Fruit fly (Drosophila melanogaster) whole organism, wandering third instar larva: ENCODE data around the gene CG15169.

Experiments used
- CG9705 ChIP-seq: fragments of 200-800 bp; sonication (Bioruptor generic); optimal IDR thresholded peaks from 2 replicates; lab custom pipeline; 2018; ENCODE audit warnings: missing biosample characterization, mild to moderate bottlenecking, missing genetic modification characterization
- CrebA ChIP-seq: fragments of 200-800 bp; sonication (Bioruptor generic); optimal IDR thresholded peaks from 2 replicates; lab custom pipeline; 2016; ENCODE audit warnings: missing biosample characterization, mild to moderate bottlenecking, missing genetic modification characterization, borderline replicate concordance
- Dfd ChIP-seq: fragments of >200 bp; optimal IDR thresholded peaks from 2 replicates; lab custom pipeline; 2017; ENCODE audit warnings: missing biosample characterization, missing genetic modification characterization
- Dif ChIP-seq: fragments of 200-275, 200-300 bp; sonication (Bioruptor generic); optimal IDR thresholded peaks from 2 replicates; lab custom pipeline; 2018; ENCODE audit warnings: missing biosample characterization, missing genetic modification characterization; ENCODE audit not compliant: partially characterized antibody
- HLH106 ChIP-seq: fragments of 200-800 bp; optimal IDR thresholded peaks from 3 replicates; lab custom pipeline; 2019; ENCODE audit warnings: missing biosample characterization, mild to moderate bottlenecking, missing genetic modification characterization, moderate library complexity
- Hnf4 ChIP-seq: fragments of 200-800 bp; sonication (Bioruptor generic); optimal IDR thresholded peaks from 2 replicates; lab custom pipeline; 2016; ENCODE audit warnings: missing biosample characterization, mild to moderate bottlenecking, missing genetic modification characterization
- Hr78 ChIP-seq: fragments of >200 bp; optimal IDR thresholded peaks from 2 replicates; lab custom pipeline; 2017; ENCODE audit warnings: missing biosample characterization, missing genetic modification characterization
- Jra ChIP-seq: sonication (Bioruptor generic); optimal IDR thresholded peaks from 2 replicates; lab custom pipeline; 2016; ENCODE audit warnings: missing biosample characterization, missing genetic modification characterization
- Mio ChIP-seq: sonication (Bioruptor generic); optimal IDR thresholded peaks from 2 replicates; lab custom pipeline; 2016; ENCODE audit warnings: missing biosample characterization, missing genetic modification characterization
- Myc ChIP-seq: fragments of >200 bp; optimal IDR thresholded peaks from 2 replicates; lab custom pipeline; 2017
- N ChIP-seq: fragments of >200 bp; optimal IDR thresholded peaks from 2 replicates; lab custom pipeline; 2018; ENCODE audit warnings: missing biosample characterization, missing external identifiers, missing genetic modification characterization
- OdsH ChIP-seq: fragments of 200-800 bp; sonication (Bioruptor generic); optimal IDR thresholded peaks from 2 replicates; lab custom pipeline; 2016; ENCODE audit warnings: missing biosample characterization, mild to moderate bottlenecking, missing genetic modification characterization
- Rel ChIP-seq, 2 experiments: fragments of 200-800 bp; sonication (Bioruptor generic) in 1 of 2; optimal IDR thresholded peaks; 2 replicates in 1 of 2; 3 replicates in 1 of 2; lab custom pipeline; 2016 to 2019; ENCODE audit warnings: mild to moderate bottlenecking in 2 of 2, missing biosample characterization in 2 of 2, missing genetic modification characterization in 2 of 2, moderate library complexity in 1 of 2
- Sp1 ChIP-seq: fragments of 200-800 bp; sonication (Bioruptor generic); optimal IDR thresholded peaks from 3 replicates; lab custom pipeline; 2019; ENCODE audit warnings: missing biosample characterization, mild to moderate bottlenecking, missing genetic modification characterization, moderate library complexity
- Vsx2 ChIP-seq: fragments of 200-300, 225-300 bp; sonication (Bioruptor generic); optimal IDR thresholded peaks from 2 replicates; lab custom pipeline; 2018; ENCODE audit warnings: missing biosample characterization, missing genetic modification characterization; ENCODE audit not compliant: partially characterized antibody
- br ChIP-seq: fragments of 200-800 bp; sonication (Bioruptor generic); optimal IDR thresholded peaks from 2 replicates; lab custom pipeline; 2016; ENCODE audit warnings: missing biosample characterization, missing genetic modification characterization
- brk ChIP-seq: fragments of 200-800 bp; sonication (Bioruptor generic); optimal IDR thresholded peaks from 2 replicates; lab custom pipeline; 2016; ENCODE audit warnings: missing biosample characterization, mild to moderate bottlenecking, missing genetic modification characterization
- dl ChIP-seq, 2 experiments: fragments of 175-275, 200-275 bp in 1 of 2; fragments of 200-275 bp in 1 of 2; sonication (Bioruptor generic); optimal IDR thresholded peaks; lab custom pipeline; 2018; ENCODE audit warnings: mild to moderate bottlenecking in 2 of 2, missing biosample characterization in 2 of 2, missing genetic modification characterization in 2 of 2, moderate library complexity in 2 of 2; ENCODE audit not compliant: partially characterized antibody in 2 of 2, insufficient read depth in 1 of 2
- dmrt93B ChIP-seq: fragments of 200-800 bp; sonication (Bioruptor generic); optimal IDR thresholded peaks from 2 replicates; lab custom pipeline; 2018; ENCODE audit warnings: missing biosample characterization, mild to moderate bottlenecking, missing genetic modification characterization
- dsf ChIP-seq: sonication (Bioruptor generic); optimal IDR thresholded peaks from 2 replicates; lab custom pipeline; 2016; ENCODE audit warnings: missing biosample characterization, missing genetic modification characterization, borderline replicate concordance
- ey ChIP-seq: fragments of 200-800 bp; sonication (Bioruptor generic); optimal IDR thresholded peaks from 2 replicates; lab custom pipeline; 2016; ENCODE audit warnings: missing biosample characterization, missing genetic modification characterization
- foxo ChIP-seq, 2 experiments: fragments of 200-800 bp; sonication (Bioruptor generic); optimal IDR thresholded peaks; 2 replicates in 1 of 2; 3 replicates in 1 of 2; lab custom pipeline; 2016 to 2017; ENCODE audit warnings: missing biosample characterization in 2 of 2, missing genetic modification characterization in 2 of 2
- fru ChIP-seq: fragments of 200-800 bp; sonication (Bioruptor generic); optimal IDR thresholded peaks from 3 replicates; lab custom pipeline; 2016; ENCODE audit warnings: missing biosample characterization, mild to moderate bottlenecking, missing genetic modification characterization
- h ChIP-seq: fragments of 200-800 bp; sonication (Bioruptor generic); optimal IDR thresholded peaks from 3 replicates; lab custom pipeline; 2016; ENCODE audit warnings: missing biosample characterization, mild to moderate bottlenecking, missing genetic modification characterization
- jim ChIP-seq: fragments of 175-275, 200-325 bp; sonication (Bioruptor generic); optimal IDR thresholded peaks from 2 replicates; lab custom pipeline; 2016; ENCODE audit warnings: missing biosample characterization, mild to moderate bottlenecking, missing genetic modification characterization
- pan ChIP-seq: fragments of >200 bp; optimal IDR thresholded peaks from 2 replicates; lab custom pipeline; 2017
- psq ChIP-seq: fragments of 200-800 bp; sonication (Bioruptor generic); optimal IDR thresholded peaks from 3 replicates; lab custom pipeline; 2017; ENCODE audit warnings: missing biosample characterization, mild to moderate bottlenecking, missing genetic modification characterization, moderate library complexity
- rgr ChIP-seq: fragments of 200-800 bp; sonication (Bioruptor generic); optimal IDR thresholded peaks from 3 replicates; lab custom pipeline; 2016; ENCODE audit warnings: missing biosample characterization, mild to moderate bottlenecking, missing genetic modification characterization
- sage ChIP-seq: fragments of 200-800 bp; sonication (Bioruptor generic); optimal IDR thresholded peaks from 2 replicates; lab custom pipeline; 2016; ENCODE audit warnings: missing biosample characterization, mild to moderate bottlenecking, missing genetic modification characterization
- sv ChIP-seq: fragments of 200-800 bp; sonication (Bioruptor generic); optimal IDR thresholded peaks from 3 replicates; lab custom pipeline; 2016; ENCODE audit warnings: missing biosample characterization, missing genetic modification characterization
- tai ChIP-seq: sonication (Bioruptor generic); optimal IDR thresholded peaks from 2 replicates; lab custom pipeline; 2016; ENCODE audit warnings: missing biosample characterization, missing genetic modification characterization
- usp ChIP-seq: fragments of >200 bp; optimal IDR thresholded peaks from 2 replicates; lab custom pipeline; 2017; ENCODE audit warnings: missing biosample characterization, missing genetic modification characterization

The CG15169 gene

DNA sequence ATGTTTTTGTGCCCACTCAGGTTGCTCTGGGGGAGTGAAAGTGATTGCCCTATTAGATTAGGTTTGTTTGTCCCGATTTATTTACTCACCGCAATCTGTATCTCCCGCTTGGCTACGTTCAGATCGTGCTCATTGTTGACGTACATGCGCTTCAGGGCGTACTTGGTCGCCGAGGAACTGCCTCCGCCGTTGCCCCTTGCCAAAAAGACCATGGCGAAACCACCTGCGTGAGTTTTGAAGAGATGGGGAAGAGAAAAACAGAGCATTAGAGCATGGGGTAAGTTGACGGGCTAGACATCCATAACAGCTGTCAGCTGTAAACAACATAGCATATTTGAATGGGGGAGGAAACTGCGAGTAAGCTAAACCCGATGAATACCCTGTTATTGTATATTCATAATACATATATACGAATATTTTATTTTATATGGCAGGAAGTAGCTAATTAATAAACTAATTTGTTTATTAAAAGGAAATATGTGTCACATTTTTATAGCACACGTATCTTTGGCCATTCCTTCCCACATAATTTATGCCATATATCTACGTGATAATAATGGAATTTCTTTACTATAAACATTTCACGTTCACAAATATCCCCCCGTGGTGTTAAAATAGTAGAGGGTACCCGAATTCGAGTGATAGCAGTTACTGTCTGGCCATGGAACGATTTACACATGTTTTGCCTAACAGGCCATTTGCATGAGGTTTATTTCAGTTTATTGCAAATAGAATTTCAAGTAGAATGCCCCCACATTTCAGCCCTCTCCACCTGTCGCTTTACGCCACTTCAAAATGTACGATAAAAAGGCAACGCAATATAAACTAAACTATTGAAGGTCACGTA lies 25.2 kb upstream of the CG15169 start:
- no peak for TF ChIP-seq sv
- TF ChIP-seq CrebA (GFP tag; lab: Kevin White, UChicago) = no peak
- TF ChIP-seq CG9705 (GFP tag; lab: Kevin White, UChicago) = no peak
- TF ChIP-seq N (GFP tag; lab: Kevin White, UChicago) = no peak
- TF ChIP-seq Jra (GFP tag; lab: Kevin White, UChicago) = no peak
- TF ChIP-seq rgr (GFP tag; lab: Kevin White, UChicago) = no peak
- TF ChIP-seq HLH106 = no peak
- TF ChIP-seq usp (GFP tag; lab: Kevin White, UChicago) = no peak
- no peak for TF ChIP-seq foxo (GFP tag; optimal IDR thresholded peaks at IDR 0.05; lab: Kevin White, UChicago)
- no peak for TF ChIP-seq psq (GFP tag; lab: Kevin White, UChicago)
- no peak for TF ChIP-seq Myc (lab: Kevin White, UChicago)
- no peak for TF ChIP-seq Dif (GFP tag; lab: Kevin White, UChicago)
- TF ChIP-seq Mio (GFP tag; lab: Kevin White, UChicago) = no peak
- TF ChIP-seq Hnf4 = no peak

DNA sequence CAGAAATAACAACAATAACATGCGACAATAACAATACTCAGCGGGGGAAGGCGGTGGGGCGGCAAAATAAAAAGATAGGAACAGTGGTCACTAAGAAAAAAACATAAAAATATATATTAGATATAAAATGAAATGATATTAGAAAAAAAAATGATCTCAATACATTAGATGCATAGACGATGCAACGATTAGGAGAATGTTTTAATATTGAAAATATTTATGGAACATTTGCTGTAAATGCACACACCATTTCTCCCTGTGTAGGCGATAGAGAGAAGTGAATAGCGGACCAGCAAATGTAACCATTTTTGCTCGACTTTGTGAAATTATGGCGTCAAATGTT lies 24.6 kb upstream of the CG15169 start:
- TF ChIP-seq foxo (GFP tag; optimal IDR thresholded peaks at IDR 0.05; lab: Kevin White, UChicago) = peak in 1 of 2 experiments; percentile 32
- TF ChIP-seq fru (GFP tag; lab: Kevin White, UChicago) = no peak
- no peak for TF ChIP-seq psq (GFP tag; lab: Kevin White, UChicago)
- peak; percentile 63 for TF ChIP-seq h
- no peak for TF ChIP-seq Hr78 (GFP tag; lab: Kevin White, UChicago)
- TF ChIP-seq ey = peak; percentile 21
- TF ChIP-seq HLH106 = peak; percentile 20
- TF ChIP-seq sage (GFP tag; lab: Kevin White, UChicago) = peak; percentile 29
- TF ChIP-seq rgr (GFP tag; lab: Kevin White, UChicago) = peak; percentile 25
- no peak for TF ChIP-seq tai (GFP tag; lab: Kevin White, UChicago)
- peak; percentile 33 for TF ChIP-seq br (GFP tag; lab: Kevin White, UChicago)
- TF ChIP-seq dmrt93B (GFP tag; lab: Kevin White, UChicago) = no peak
- peak; percentile 76 for TF ChIP-seq sv
- no peak for TF ChIP-seq Dfd (GFP tag; lab: Kevin White, UChicago)

dm6 chr2L:18966844-18967243 lies 24.0 kb upstream of the CG15169 start:
- TF ChIP-seq Vsx2 (GFP tag; lab: Kevin White, UChicago) (no peak), Mio (GFP tag; lab: Kevin White, UChicago) (no peak), dl (GFP tag; optimal IDR thresholded peaks at IDR 0.05; lab: Kevin White, UChicago; ENCODE audit: insufficient read depth in 1 of 2, partially characterized antibody in 2 of 2) (no peak), Jra (GFP tag; lab: Kevin White, UChicago) (no peak), psq (GFP tag; lab: Kevin White, UChicago) (peak; percentile 60), pan (no peak), Rel (GFP tag; optimal IDR thresholded peaks at IDR 0.05; lab: Kevin White, UChicago) (no peak), Rel (tag; optimal IDR thresholded peaks at IDR 0.05; lab: Kevin White, UChicago) (peak; percentile 16), h (no peak), jim (GFP tag; lab: Kevin White, UChicago) (no peak), usp (GFP tag; lab: Kevin White, UChicago) (no peak), dsf (GFP tag; lab: Kevin White, UChicago) (no peak), rgr (GFP tag; lab: Kevin White, UChicago) (peak; percentile 52), OdsH (GFP tag; lab: Kevin White, UChicago) (peak; percentile 51), Hnf4 (no peak), br (GFP tag; lab: Kevin White, UChicago) (no peak), tai (GFP tag; lab: Kevin White, UChicago) (no peak), brk (GFP tag; lab: Kevin White, UChicago) (no peak), CG9705 (GFP tag; lab: Kevin White, UChicago) (peak; percentile 0), HLH106 (peak; percentile 80), Myc (lab: Kevin White, UChicago) (no peak), dmrt93B (GFP tag; lab: Kevin White, UChicago) (peak; percentile 53), CrebA (GFP tag; lab: Kevin White, UChicago) (no peak), foxo (GFP tag; optimal IDR thresholded peaks at IDR 0.05; lab: Kevin White, UChicago) (peak in 1 of 2 experiments; percentile 73), sage (GFP tag; lab: Kevin White, UChicago) (no peak), Sp1 (peak; percentile 73)
